Fruit fly (Drosophila melanogaster) whole organism, embryonic: ENCODE data around the gene Idua.

Source experiments
- CG14014 ChIP-seq: fragments of 200-800 bp; sonication (Bioruptor generic); IDR thresholded peaks from 2 replicates; pipeline ENCODE4 v1.3.6; 2022; ENCODE audit warnings: missing biosample characterization, missing genetic modification characterization
- CG17361 ChIP-seq: fragments of 200-800 bp; sonication (Bioruptor generic); IDR thresholded peaks from 3 replicates; pipeline ENCODE4 v1.3.6; 2022; ENCODE audit warnings: missing biosample characterization, missing genetic modification characterization
- CG17612 ChIP-seq: fragments of 200-800 bp; sonication (Bioruptor generic); IDR thresholded peaks from 2 replicates; pipeline ENCODE4 v1.3.6; 2022; ENCODE audit warnings: missing biosample characterization, missing genetic modification characterization
- CG2129 ChIP-seq: fragments of 200-800 bp; sonication (Bioruptor generic); IDR thresholded peaks from 2 replicates; pipeline ENCODE4 v1.3.6; 2022; ENCODE audit warnings: missing biosample characterization, missing genetic modification characterization; ENCODE audit not compliant: partially characterized antibody
- CG31441 ChIP-seq: fragments of 200-800 bp; sonication (Bioruptor generic); IDR thresholded peaks from 2 replicates; pipeline ENCODE4 v1.3.6; 2022; ENCODE audit warnings: missing biosample characterization, missing genetic modification characterization
- CG4617 ChIP-seq: fragments of 200-800 bp; sonication (Bioruptor generic); optimal IDR thresholded peaks from 3 replicates; lab custom pipeline; 2016; ENCODE audit warnings: missing biosample characterization, missing genetic modification characterization, borderline replicate concordance
- CG4854 ChIP-seq: fragments of 200-800 bp; sonication (Bioruptor generic); optimal IDR thresholded peaks from 2 replicates; lab custom pipeline; 2016; ENCODE audit warnings: missing biosample characterization, missing genetic modification characterization, inconsistent platforms
- Lhr ChIP-seq: fragments of 200-800 bp; sonication (Bioruptor generic); optimal IDR thresholded peaks from 3 replicates; lab custom pipeline; 2017; ENCODE audit warnings: mild to moderate bottlenecking, missing biosample characterization, missing genetic modification reagents, missing genetic modification characterization
- hb ChIP-seq: fragments of 200-800 bp; sonication (Bioruptor generic); IDR thresholded peaks from 3 replicates; pipeline ENCODE4 v1.3.6; 2022; ENCODE audit warnings: missing biosample characterization, missing genetic modification characterization; ENCODE audit not compliant: partially characterized antibody
- lov ChIP-seq, 2 experiments: fragments of 200-800 bp in 1 of 2; fragments of >200 bp in 1 of 2; sonication (Bioruptor generic) in 1 of 2; IDR thresholded peaks in 1 of 2; optimal IDR thresholded peaks in 1 of 2; 2 replicates in 1 of 2; 3 replicates in 1 of 2; pipeline versions ENCODE4 v1.3.6 to Lab custom; 2017 to 2022; ENCODE audit warnings: missing biosample characterization in 1 of 2, missing genetic modification characterization in 1 of 2
- onecut ChIP-seq: fragments of 200-800 bp; sonication (Bioruptor generic); IDR thresholded peaks from 2 replicates; pipeline ENCODE4 v1.3.6; 2022; ENCODE audit warnings: missing biosample characterization, missing genetic modification characterization
- pnt ChIP-seq: fragments of 200-800 bp; sonication (Bioruptor generic); optimal IDR thresholded peaks from 3 replicates; lab custom pipeline; 2016; ENCODE audit warnings: missing biosample characterization, missing genetic modification characterization
- psq ChIP-seq: fragments of 200-800 bp; sonication (Bioruptor generic); optimal IDR thresholded peaks from 2 replicates; lab custom pipeline; 2017; ENCODE audit warnings: missing biosample characterization, missing genetic modification characterization
- sna ChIP-seq: fragments of 200-800 bp; sonication (Bioruptor generic); IDR thresholded peaks from 2 replicates; pipeline ENCODE4 v1.3.6; 2022; ENCODE audit warnings: missing biosample characterization, missing genetic modification characterization; ENCODE audit not compliant: partially characterized antibody

- no peak for TF ChIP-seq Lhr (GFP tag; lab: Kevin White, UChicago)
- TF ChIP-seq hb (GFP tag; lab: Robert Waterston, UW) = no peak
- no peak for TF ChIP-seq CG31441 (GFP tag; lab: Robert Waterston, UW)
- TF ChIP-seq lov (optimal IDR thresholded peaks at IDR 0.05; lab: Kevin White, UChicago) = no peak
- TF ChIP-seq lov (GFP tag; IDR thresholded peaks at IDR 0.05; lab: Robert Waterston, UW) = no peak
- no peak for TF ChIP-seq onecut (GFP tag; lab: Robert Waterston, UW)
- no peak for TF ChIP-seq CG17612
- TF ChIP-seq CG4854 (GFP tag; lab: Kevin White, UChicago) = no peak
- TF ChIP-seq CG4617 (GFP tag; lab: Kevin White, UChicago) = no peak
- TF ChIP-seq CG14014 (GFP tag; lab: Robert Waterston, UW) = no peak
- TF ChIP-seq psq (GFP tag; lab: Kevin White, UChicago) = no peak
- no peak for TF ChIP-seq sna
- no peak for TF ChIP-seq pnt (GFP tag; lab: Kevin White, UChicago)
- TF ChIP-seq CG2129 = no peak
- no peak for TF ChIP-seq CG17361 (GFP tag; lab: Robert Waterston, UW)
These were observed 44.4 kb downstream of the Idua start for dm6 chr2L:11068441-11068840.
